Fruit fly (Drosophila melanogaster) whole organism, embryonic: Measurements from ENCODE around the gene Lipt2.
A peak's percentile ranks its signal among the peaks of the same experiment; 100 is the strongest.

ENCODE experiments used
- Jarid2 ChIP-seq: fragments of 200-800 bp; sonication (Bioruptor generic); optimal IDR thresholded peaks from 3 replicates; lab custom pipeline; 2017; ENCODE audit warnings: mild to moderate bottlenecking, missing biosample characterization, missing genetic modification reagents, missing genetic modification characterization
- Ravus ChIP-seq: fragments of 200-800 bp; sonication (Bioruptor generic); IDR thresholded peaks from 2 replicates; pipeline ENCODE4 v1.3.6; 2022; ENCODE audit warnings: missing biosample characterization, missing genetic modification characterization
- bab2 ChIP-seq: fragments of 200-800 bp; sonication (Bioruptor generic); optimal IDR thresholded peaks from 2 replicates; lab custom pipeline; 2016; ENCODE audit warnings: missing biosample characterization, missing genetic modification characterization

- TF ChIP-seq Jarid2 (GFP tag; lab: Kevin White, UChicago) (peak; percentile 61), Ravus (GFP tag; lab: Robert Waterston, UW) (no peak), bab2 (GFP tag; lab: Kevin White, UChicago) (no peak)
Observed at dm6 chr3R:4453213-4453956, 16.3 kb upstream of the Lipt2 start.
